Worm (Caenorhabditis elegans): ENCODE measurements around the gene F45D3.4.

DNA sequence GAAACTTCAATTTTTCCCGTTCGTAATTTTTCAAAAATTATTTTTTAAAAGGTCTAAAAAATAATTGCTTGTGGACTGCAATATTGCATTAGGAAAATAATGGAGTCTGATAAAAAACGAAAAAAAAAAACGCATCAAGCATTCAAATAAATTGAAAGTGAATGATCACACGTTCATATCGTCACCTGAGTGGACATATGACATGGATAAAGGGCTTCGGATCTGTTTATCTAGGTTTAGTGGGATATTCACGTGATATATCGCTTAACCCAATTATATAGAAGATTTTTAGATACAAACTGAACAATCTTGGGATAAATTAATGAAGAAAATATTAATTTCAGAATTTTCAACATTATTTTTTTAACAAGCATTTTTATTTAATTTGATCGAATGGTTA is 2.2 kb downstream of the F45D3.4 start:
- TF ChIP-seq ceh-30 (tag; optimal IDR thresholded peaks at IDR 0.05) (no peak), unc-55 (GFP tag; optimal IDR thresholded peaks at IDR 0.05) (no peak), hlh-30 (tag; optimal IDR thresholded peaks at IDR 0.05; ENCODE audit: insufficient read depth) (no peak), ztf-16 (tag; optimal IDR thresholded peaks at IDR 0.05) (no peak), dmd-4 (tag; optimal IDR thresholded peaks at IDR 0.05; ENCODE audit: borderline replicate concordance) (no peak), ets-4 (tag; optimal IDR thresholded peaks at IDR 0.05) (no peak), pag-3 (tag; optimal IDR thresholded peaks at IDR 0.05; ENCODE audit: borderline replicate concordance) (no peak), elt-2 (tag; optimal IDR thresholded peaks at IDR 0.05) (no peak), ama-1 (optimal IDR thresholded peaks at IDR 0.05) (no peak), unc-42 (tag; optimal IDR thresholded peaks at IDR 0.05) (no peak), ceh-9 (tag; optimal IDR thresholded peaks at IDR 0.05) (no peak)
